Fruit fly (Drosophila melanogaster): ENCODE data around the gene CG17672.

CG17672 gene

dm6 chr3L:13041292-13042067 lies 12.7 kb downstream of the CG17672 start, which contains the start of gene RpS4 (continued):
- TF ChIP-seq Mrtf (GFP tag; IDR thresholded peaks at IDR 0.05) (peak; percentile 73), CG16863 (GFP tag; optimal IDR thresholded peaks at IDR 0.05) (peak; percentile 76), Hmr (GFP tag; optimal IDR thresholded peaks at IDR 0.05) (peak; percentile 96), dimm (GFP tag; IDR thresholded peaks at IDR 0.05) (no peak), CG8944 (GFP tag; optimal IDR thresholded peaks at IDR 0.05) (peak; percentile 74), ash1 (GFP tag; optimal IDR thresholded peaks at IDR 0.05) (peak; percentile 97), CG2712 (tag; optimal IDR thresholded peaks at IDR 0.05) (peak; percentile 78), CG1832 (GFP tag; optimal IDR thresholded peaks at IDR 0.05) (no peak), zf30C (GFP tag; optimal IDR thresholded peaks at IDR 0.05) (peak; percentile 76), Chrac-16 (GFP tag; optimal IDR thresholded peaks at IDR 0.05) (peak; percentile 46), eyg (GFP tag; optimal IDR thresholded peaks at IDR 0.05) (peak; percentile 92), cad (GFP tag; optimal IDR thresholded peaks at IDR 0.05) (no peak), shn (GFP tag; optimal IDR thresholded peaks at IDR 0.05) (peak; percentile 73), BtbVII (GFP tag; optimal IDR thresholded peaks at IDR 0.05) (peak; percentile 95), Dip2 (GFP tag; IDR thresholded peaks at IDR 0.05) (peak; percentile 62), Doc2 (GFP tag; IDR thresholded peaks at IDR 0.05) (no peak), repo (GFP tag; optimal IDR thresholded peaks at IDR 0.05) (peak; percentile 81), pfk (GFP tag; optimal IDR thresholded peaks at IDR 0.05) (peak; percentile 85), gro (GFP tag; optimal IDR thresholded peaks at IDR 0.05) (peak; percentile 93), unpg (GFP tag; optimal IDR thresholded peaks at IDR 0.05) (peak; percentile 91), CG2889 (GFP tag; IDR thresholded peaks at IDR 0.05) (peak; percentile 63; the same call in 2 of the 3 replicates), CG3407 (GFP tag; optimal IDR thresholded peaks at IDR 0.05) (peak; percentile 92), CkIIα-i1 (GFP tag; IDR thresholded peaks at IDR 0.05) (peak; percentile 66), NK7.1 (GFP tag; optimal IDR thresholded peaks at IDR 0.05) (peak; percentile 87), pita (GFP tag; optimal IDR thresholded peaks at IDR 0.05) (peak; percentile 21), jing (GFP tag; optimal IDR thresholded peaks at IDR 0.05) (peak; percentile 46), chm (GFP tag; IDR thresholded peaks at IDR 0.05) (peak; percentile 95), pzg (GFP tag; optimal IDR thresholded peaks at IDR 0.05) (peak; percentile 95), CG4854 (GFP tag; optimal IDR thresholded peaks at IDR 0.05) (peak; percentile 81), psq (GFP tag; optimal IDR thresholded peaks at IDR 0.05) (peak; percentile 64), ro (GFP tag; IDR thresholded peaks at IDR 0.05) (peak; percentile 6; the same call in 1 of the 2 replicates), Elba2 (GFP tag; optimal IDR thresholded peaks at IDR 0.05) (peak; percentile 38), CG10979 (tag; optimal IDR thresholded peaks at IDR 0.05) (peak; percentile 73), sr (GFP tag; IDR thresholded peaks at IDR 0.05) (peak; percentile 92), CG14965 (GFP tag; optimal IDR thresholded peaks at IDR 0.05; ENCODE audit: borderline replicate concordance) (peak; percentile 67), CG6683 (GFP tag; optimal IDR thresholded peaks at IDR 0.05) (peak; percentile 83), ssp (GFP tag; IDR thresholded peaks at IDR 0.05) (peak; percentile 91), CG1024 (GFP tag; IDR thresholded peaks at IDR 0.05) (peak; percentile 82), CG17829 (tag; optimal IDR thresholded peaks at IDR 0.05) (peak; percentile 72), jigr1 (GFP tag; IDR thresholded peaks at IDR 0.05) (peak; percentile 63; the same call in 1 of the 3 replicates), CG6791 (GFP tag; IDR thresholded peaks at IDR 0.05; ENCODE audit: partially characterized antibody) (0 out of 3 replicates have a peak, but pooled peaks have one; percentile 38), prd (optimal IDR thresholded peaks at IDR 0.05) (no peak), prd (GFP tag; IDR thresholded peaks at IDR 0.05) (peak; percentile 73), sna (GFP tag; IDR thresholded peaks at IDR 0.05; ENCODE audit: partially characterized antibody) (no peak), Sry-β (GFP tag; optimal IDR thresholded peaks at IDR 0.05) (peak; percentile 71), CG10462 (GFP tag; optimal IDR thresholded peaks at IDR 0.05) (peak; percentile 31), tgo (GFP tag; IDR thresholded peaks at IDR 0.05) (peak; percentile 78), MESR4 (GFP tag; optimal IDR thresholded peaks at IDR 0.05) (peak; percentile 100), CG12659 (GFP tag; optimal IDR thresholded peaks at IDR 0.05) (peak; percentile 95)

Measured in whole organism, embryonic.